Worm (Caenorhabditis elegans): ENCODE data around the gene cyp-34A9.

- no peak for TF ChIP-seq K09A11.1 (tag; optimal IDR thresholded peaks at IDR 0.05; ENCODE audit: insufficient read depth)
- TF ChIP-seq lim-6 (tag; optimal IDR thresholded peaks at IDR 0.05): no peak
- TF ChIP-seq dmd-4 (tag; optimal IDR thresholded peaks at IDR 0.05; ENCODE audit: borderline replicate concordance): no peak
- no peak for TF ChIP-seq ama-1 (optimal IDR thresholded peaks at IDR 0.05)
Observed at ce11 chrV:3957608-3958007, 12.7 kb downstream of the cyp-34A9 start, which contains the start of gene cyp-34A5.
